Fruit fly (Drosophila melanogaster): ENCODE results near the gene ClC-a.

ClC-a gene

dm6 chr3R:11770733-11771132 is 42.3 kb downstream of the ClC-a start:
- TF ChIP-seq usp (GFP tag; optimal IDR thresholded peaks at IDR 0.05): no peak
- no peak for TF ChIP-seq pan (optimal IDR thresholded peaks at IDR 0.05)
- no peak for TF ChIP-seq CG8478 (optimal IDR thresholded peaks at IDR 0.05)
- no peak for TF ChIP-seq EcR (GFP tag; optimal IDR thresholded peaks at IDR 0.05)
- no peak for TF ChIP-seq psq (optimal IDR thresholded peaks at IDR 0.05)

dm6 chr3R:11764279-11764880 is 48.6 kb downstream of the ClC-a start, which contains the start of gene Lk6:
TSS of gene Lk6 (minus strand) at chr3R:11764457.
- TF ChIP-seq CG8478 (optimal IDR thresholded peaks at IDR 0.05): no peak
- no peak for TF ChIP-seq Dll (optimal IDR thresholded peaks at IDR 0.05)
- TF ChIP-seq psq (optimal IDR thresholded peaks at IDR 0.05): no peak
- no peak for TF ChIP-seq pan (optimal IDR thresholded peaks at IDR 0.05)
- TF ChIP-seq EcR (GFP tag; optimal IDR thresholded peaks at IDR 0.05): no peak
- TF ChIP-seq usp (GFP tag; optimal IDR thresholded peaks at IDR 0.05): no peak

dm6 chr3R:11763494-11764278 is 49.3 kb downstream of the ClC-a start:
- TF ChIP-seq Dll (optimal IDR thresholded peaks at IDR 0.05) (peak; percentile 12), CG8478 (optimal IDR thresholded peaks at IDR 0.05) (no peak), pan (optimal IDR thresholded peaks at IDR 0.05) (no peak)

DNA sequence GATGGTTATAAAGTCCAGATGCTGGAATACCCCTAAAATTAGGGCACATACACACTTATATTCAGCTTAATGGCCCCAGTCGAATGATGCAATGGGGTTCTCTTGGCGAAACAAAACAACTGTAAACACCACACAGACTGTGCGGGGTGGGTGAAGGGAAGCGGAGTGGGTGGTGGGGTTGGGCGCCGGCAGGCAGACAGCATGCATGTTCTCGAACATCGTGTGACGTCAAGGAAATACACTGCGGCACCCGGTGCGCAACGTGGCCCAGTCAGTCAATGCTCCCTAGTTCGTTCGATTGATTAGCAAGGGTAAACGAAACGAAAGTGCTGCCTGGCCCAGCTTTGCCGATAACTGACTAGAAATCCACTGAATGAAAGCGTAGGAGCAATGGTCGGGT is 50.5 kb downstream of the ClC-a start:
- no peak for TF ChIP-seq psq (optimal IDR thresholded peaks at IDR 0.05)
- no peak for TF ChIP-seq pan (optimal IDR thresholded peaks at IDR 0.05)
- TF ChIP-seq CG8478 (optimal IDR thresholded peaks at IDR 0.05): no peak
- TF ChIP-seq EcR (GFP tag; optimal IDR thresholded peaks at IDR 0.05): no peak
- TF ChIP-seq Dll (optimal IDR thresholded peaks at IDR 0.05): no peak
- no peak for TF ChIP-seq usp (GFP tag; optimal IDR thresholded peaks at IDR 0.05)

DNA sequence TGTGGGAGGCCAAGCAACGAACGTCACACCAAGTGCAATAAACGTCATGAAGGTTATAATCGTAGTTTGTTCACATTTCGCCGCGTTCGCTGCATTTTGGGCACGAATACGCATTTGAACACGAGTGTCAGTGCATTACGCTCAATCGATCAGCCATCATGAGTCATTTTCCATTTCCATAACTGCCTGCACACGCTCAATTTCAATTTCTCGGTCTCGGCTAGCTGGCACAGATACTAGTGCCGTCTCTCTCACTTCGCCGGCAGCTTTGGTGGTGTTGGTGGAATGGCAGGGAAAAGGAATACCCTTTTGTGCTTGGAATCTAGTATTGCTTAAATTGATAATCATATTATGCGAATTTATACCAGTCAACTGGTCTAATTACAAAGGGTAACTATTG is 51.3 kb downstream of the ClC-a start:
- no peak for TF ChIP-seq EcR (GFP tag; optimal IDR thresholded peaks at IDR 0.05)
- TF ChIP-seq pan (optimal IDR thresholded peaks at IDR 0.05): no peak
- TF ChIP-seq psq (optimal IDR thresholded peaks at IDR 0.05): no peak
- TF ChIP-seq Dll (optimal IDR thresholded peaks at IDR 0.05): no peak
- no peak for TF ChIP-seq CG8478 (optimal IDR thresholded peaks at IDR 0.05)
- no peak for TF ChIP-seq usp (GFP tag; optimal IDR thresholded peaks at IDR 0.05)

DNA sequence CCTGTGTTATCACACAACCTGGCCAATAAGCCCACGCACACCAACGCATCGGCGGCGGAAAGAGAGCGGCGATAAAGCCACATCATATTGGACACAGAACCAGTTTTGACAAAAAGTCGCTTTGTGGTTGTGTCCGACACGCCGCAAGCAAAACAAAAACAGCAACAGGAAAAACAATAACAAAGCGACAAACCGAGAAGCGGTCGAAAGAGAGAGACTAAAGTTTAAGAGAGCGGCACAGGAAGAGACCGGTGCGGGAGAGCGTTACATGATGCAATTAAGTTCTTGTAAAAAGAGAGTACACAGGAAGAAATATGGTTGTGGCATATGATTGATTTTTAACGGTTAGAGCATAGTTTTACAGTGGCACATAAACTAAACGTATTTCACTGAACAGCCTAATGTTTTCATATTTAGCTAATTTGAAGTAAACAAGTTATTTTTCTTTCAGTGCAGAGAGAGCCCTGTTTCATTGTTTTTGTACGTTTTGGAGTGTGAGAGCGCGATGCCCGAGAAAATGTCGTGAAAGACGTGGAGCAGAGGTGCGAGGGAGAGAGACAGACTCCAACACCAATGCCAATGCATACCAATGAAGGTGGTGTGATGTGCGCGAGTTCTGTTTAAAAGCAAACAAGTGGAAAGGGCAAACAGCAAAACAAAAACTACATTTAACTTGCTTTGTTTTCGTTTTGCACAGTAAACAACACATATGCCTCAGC is 52.2 kb downstream of the ClC-a start:
- TF ChIP-seq Dll (optimal IDR thresholded peaks at IDR 0.05) (peak; percentile 83), EcR (GFP tag; optimal IDR thresholded peaks at IDR 0.05) (no peak)

DNA sequence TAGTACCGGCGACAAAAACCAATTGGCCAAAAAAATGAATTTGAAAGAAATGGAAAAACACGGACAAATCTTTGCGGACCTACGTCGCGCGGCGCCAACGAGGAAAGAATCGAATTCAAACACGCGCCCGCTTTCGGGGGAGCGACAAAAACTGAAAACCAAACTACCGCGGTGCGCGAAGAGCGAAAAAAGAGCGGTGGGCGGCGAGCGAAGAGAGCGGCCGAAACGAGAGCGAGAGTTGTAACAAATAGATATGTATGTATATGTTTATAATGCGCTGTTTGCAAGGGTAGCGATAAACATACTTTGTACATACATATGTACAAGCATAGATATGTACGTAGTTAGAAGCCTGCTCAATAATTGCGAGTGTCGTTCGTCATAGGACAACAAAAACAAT is 53.0 kb downstream of the ClC-a start:
- TF ChIP-seq CG8478 (optimal IDR thresholded peaks at IDR 0.05): no peak
- no peak for TF ChIP-seq usp (GFP tag; optimal IDR thresholded peaks at IDR 0.05)
- TF ChIP-seq Dll (optimal IDR thresholded peaks at IDR 0.05): no peak
- TF ChIP-seq pan (optimal IDR thresholded peaks at IDR 0.05): no peak

DNA sequence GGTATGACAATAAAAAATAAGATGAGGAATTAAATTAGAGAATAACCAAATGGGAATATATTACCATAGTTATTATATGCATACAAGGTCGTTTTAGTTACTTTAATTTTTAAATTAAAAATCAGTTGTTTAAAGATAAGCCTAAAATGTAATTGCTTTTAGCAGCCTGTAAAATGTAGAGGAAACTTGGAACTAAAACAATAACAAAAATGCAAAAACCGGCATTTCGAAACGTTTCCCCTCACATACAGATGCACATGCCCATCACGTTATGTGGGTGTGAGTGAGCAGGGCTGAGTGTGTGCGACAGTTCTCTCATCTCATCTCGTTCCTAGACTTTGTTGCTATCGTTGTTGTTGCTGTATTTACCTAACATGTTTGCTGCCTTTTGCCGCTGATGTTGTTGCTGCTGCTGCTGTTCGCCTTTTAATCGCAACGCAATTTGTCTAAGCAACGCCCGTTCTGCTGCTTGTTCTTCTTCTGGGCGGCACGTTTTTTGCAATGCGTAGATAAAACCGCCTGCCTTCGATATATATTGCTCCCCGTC is 53.7 kb downstream of the ClC-a start:
- TF ChIP-seq psq (optimal IDR thresholded peaks at IDR 0.05) (no peak), CG8478 (optimal IDR thresholded peaks at IDR 0.05) (no peak), usp (GFP tag; optimal IDR thresholded peaks at IDR 0.05) (no peak), Dll (optimal IDR thresholded peaks at IDR 0.05) (no peak), EcR (GFP tag; optimal IDR thresholded peaks at IDR 0.05) (no peak), pan (optimal IDR thresholded peaks at IDR 0.05) (no peak)

DNA sequence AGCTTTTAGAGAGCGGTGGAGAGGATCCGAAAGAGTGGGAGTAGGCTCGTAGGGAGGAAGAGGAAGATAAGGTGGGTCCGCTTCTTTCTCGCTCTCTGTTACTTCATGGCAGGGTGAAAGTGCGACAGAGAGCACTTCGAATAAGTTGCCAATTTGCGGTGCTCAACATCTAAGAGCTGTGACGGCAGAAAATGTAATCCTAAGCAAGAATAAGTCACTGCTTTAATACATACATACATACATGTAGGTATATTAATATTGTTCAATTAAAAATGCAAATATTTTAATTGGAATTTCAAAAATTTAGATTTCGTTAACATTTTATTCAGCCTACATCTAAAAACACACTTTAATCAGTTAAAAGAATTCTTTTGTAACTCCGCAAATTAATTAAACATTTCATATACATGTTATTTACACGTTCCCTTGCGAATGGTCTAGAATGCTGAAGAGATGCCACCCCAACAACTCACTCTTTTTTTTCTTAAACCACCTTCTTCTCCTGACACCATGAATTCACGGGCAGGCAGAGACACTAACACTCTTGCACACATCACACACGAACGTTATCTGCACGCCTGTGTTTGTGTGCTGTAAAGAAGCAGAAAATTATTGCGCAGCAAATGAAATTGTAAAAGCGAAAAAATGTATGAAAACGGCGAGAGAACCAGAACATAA is 54.4 kb downstream of the ClC-a start:
- TF ChIP-seq EcR (GFP tag; optimal IDR thresholded peaks at IDR 0.05): no peak
- TF ChIP-seq pan (optimal IDR thresholded peaks at IDR 0.05): no peak
- TF ChIP-seq CG8478 (optimal IDR thresholded peaks at IDR 0.05): no peak
- no peak for TF ChIP-seq Dll (optimal IDR thresholded peaks at IDR 0.05)
- no peak for TF ChIP-seq psq (optimal IDR thresholded peaks at IDR 0.05)
- TF ChIP-seq usp (GFP tag; optimal IDR thresholded peaks at IDR 0.05): no peak

DNA sequence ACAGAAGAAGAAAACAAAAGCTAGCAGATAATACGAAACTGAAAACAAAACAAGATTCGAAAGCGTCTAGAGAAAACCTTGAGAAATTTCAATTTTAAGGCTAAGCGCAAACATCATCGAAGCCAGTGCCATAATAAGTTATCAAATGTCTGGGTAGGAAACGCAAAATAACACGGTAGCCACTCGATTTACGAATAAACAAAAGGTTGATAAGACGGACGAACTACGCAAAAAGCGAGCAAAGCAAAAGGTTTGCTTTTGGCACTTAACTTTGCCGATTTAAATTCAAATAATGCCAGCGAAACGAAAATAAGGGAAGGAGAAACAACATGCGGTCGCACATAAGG is 54.9 kb downstream of the ClC-a start:
- TF ChIP-seq CG8478 (optimal IDR thresholded peaks at IDR 0.05) (no peak), usp (GFP tag; optimal IDR thresholded peaks at IDR 0.05) (no peak), Dll (optimal IDR thresholded peaks at IDR 0.05) (no peak), EcR (GFP tag; optimal IDR thresholded peaks at IDR 0.05) (no peak), pan (optimal IDR thresholded peaks at IDR 0.05) (no peak), psq (optimal IDR thresholded peaks at IDR 0.05) (no peak)

DNA sequence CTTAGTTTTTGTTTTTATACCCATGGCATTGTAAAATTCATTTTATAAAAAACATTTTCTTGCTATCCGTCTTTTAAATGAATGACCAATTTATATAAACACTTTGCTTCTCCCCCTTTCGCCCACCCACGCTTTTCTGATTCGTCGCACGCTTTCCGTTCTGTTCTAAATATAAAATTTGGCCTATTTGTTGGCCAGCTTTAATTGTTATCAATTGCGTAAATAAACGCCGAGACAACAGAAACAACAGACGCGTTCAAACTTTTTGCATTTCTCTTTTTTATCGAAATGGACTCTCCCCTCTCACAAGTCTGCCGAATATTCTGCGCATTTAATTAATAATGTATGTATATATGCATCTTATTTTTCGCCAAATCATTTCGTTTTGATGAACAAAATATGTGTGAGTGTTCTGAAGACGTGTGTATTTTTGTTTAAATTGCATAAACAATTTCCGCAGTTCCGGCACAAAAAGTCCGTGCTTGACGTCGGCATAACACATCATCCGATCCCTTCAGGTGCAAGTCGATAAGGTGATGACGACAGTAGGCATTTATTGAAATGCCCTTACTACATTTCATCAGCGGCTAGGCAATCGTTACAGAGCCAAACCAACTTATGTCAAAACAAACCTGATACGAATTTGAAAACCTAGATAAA is 55.7 kb downstream of the ClC-a start:
- TF ChIP-seq usp (GFP tag; optimal IDR thresholded peaks at IDR 0.05) (no peak), Dll (optimal IDR thresholded peaks at IDR 0.05) (no peak), EcR (GFP tag; optimal IDR thresholded peaks at IDR 0.05) (no peak), psq (optimal IDR thresholded peaks at IDR 0.05) (no peak), pan (optimal IDR thresholded peaks at IDR 0.05) (no peak)

Measured in whole organism.